Worm (Caenorhabditis elegans) whole organism, L2 larva: ENCODE results near the gene gpa-6.

Experiments used
- C34F6.9 ChIP-seq: fragments of 150-350 bp; optimal IDR thresholded peaks from 2 replicates; lab custom pipeline; 2014; ENCODE audit warnings: missing biosample characterization, missing genetic modification characterization
- F13H6.1 ChIP-seq: sonication (generic microtip); optimal IDR thresholded peaks from 2 replicates; lab custom pipeline; 2016; ENCODE audit warnings: missing genetic modification characterization, missing compliant biosample characterization
- R02D3.7 ChIP-seq: fragments of 150-350 bp; optimal IDR thresholded peaks from 2 replicates; lab custom pipeline; 2014; ENCODE audit warnings: missing biosample characterization, missing genetic modification characterization
- Y55F3AM.14 ChIP-seq: fragments of 200-800 bp; sonication (Bioruptor generic); optimal IDR thresholded peaks from 2 replicates; lab custom pipeline; 2018; ENCODE audit warnings: mild to moderate bottlenecking, missing genetic modification characterization, missing compliant biosample characterization
- ZK546.5 ChIP-seq: sonication (generic microtip); optimal IDR thresholded peaks from 2 replicates; lab custom pipeline; 2017; ENCODE audit warnings: missing biosample characterization, missing genetic modification characterization
- alr-1 ChIP-seq: fragments of 150-350 bp; optimal IDR thresholded peaks from 2 replicates; lab custom pipeline; 2014; ENCODE audit warnings: missing biosample characterization, missing genetic modification characterization
- aly-2 ChIP-seq: fragments of 150-350 bp; optimal IDR thresholded peaks from 2 replicates; lab custom pipeline; 2014; ENCODE audit warnings: missing biosample characterization, missing genetic modification characterization
- ama-1 ChIP-seq: fragments of 150-350 bp; optimal IDR thresholded peaks from 2 replicates; lab custom pipeline; 2018; ENCODE audit warnings: inconsistent platforms
- blmp-1 ChIP-seq: sonication (generic microtip); optimal IDR thresholded peaks from 2 replicates; lab custom pipeline; 2017; ENCODE audit warnings: missing genetic modification characterization, mild to moderate bottlenecking, missing compliant biosample characterization, antibody characterized with exemption, moderate library complexity; ENCODE audit not compliant: insufficient read depth
- ceh-16 ChIP-seq: fragments of 150-350 bp; optimal IDR thresholded peaks from 2 replicates; lab custom pipeline; 2014; ENCODE audit warnings: missing biosample characterization, missing genetic modification characterization
- ceh-82 ChIP-seq: fragments of 150-350 bp; optimal IDR thresholded peaks from 2 replicates; lab custom pipeline; 2014; ENCODE audit warnings: missing biosample characterization, missing genetic modification characterization
- crh-2 ChIP-seq: sonication (generic microtip); optimal IDR thresholded peaks from 2 replicates; lab custom pipeline; 2017; ENCODE audit warnings: missing biosample characterization, missing genetic modification characterization
- egl-27 ChIP-seq: sonication (generic microtip); optimal IDR thresholded peaks from 3 replicates; lab custom pipeline; 2017; ENCODE audit warnings: missing biosample characterization, missing genetic modification reagents, missing genetic modification characterization
- elt-1 ChIP-seq: fragments of 150-350 bp; optimal IDR thresholded peaks from 2 replicates; lab custom pipeline; 2014; ENCODE audit warnings: missing biosample characterization, missing genetic modification characterization
- elt-3 ChIP-seq: sonication (generic microtip); optimal IDR thresholded peaks from 2 replicates; lab custom pipeline; 2017; ENCODE audit warnings: missing biosample characterization, missing genetic modification characterization
- fos-1 ChIP-seq: fragments of 150-350 bp; optimal IDR thresholded peaks from 2 replicates; lab custom pipeline; 2014; ENCODE audit warnings: missing biosample characterization, missing genetic modification characterization
- gmeb-1 ChIP-seq: fragments of 150-350 bp; optimal IDR thresholded peaks from 2 replicates; lab custom pipeline; 2014; ENCODE audit warnings: missing biosample characterization, missing genetic modification characterization
- lin-11 ChIP-seq: fragments of 150-350 bp; sonication (generic microtip); optimal IDR thresholded peaks from 2 replicates; lab custom pipeline; 2014; ENCODE audit warnings: missing biosample characterization, missing genetic modification characterization, inconsistent platforms, mixed read lengths
- lin-13 ChIP-seq: fragments of 150-350 bp; optimal IDR thresholded peaks from 2 replicates; lab custom pipeline; 2014; ENCODE audit warnings: missing biosample characterization, missing genetic modification reagents, missing genetic modification characterization
- lsy-2 ChIP-seq, 2 experiments: fragments of 150-350 bp in 1 of 2; sonication (generic microtip) in 1 of 2; optimal IDR thresholded peaks; 2 replicates each; lab custom pipeline; 2014 to 2017; ENCODE audit warnings: missing biosample characterization in 2 of 2, missing genetic modification characterization in 2 of 2
- mab-5 ChIP-seq: fragments of 150-350 bp; optimal IDR thresholded peaks from 2 replicates; lab custom pipeline; 2014; ENCODE audit warnings: missing biosample characterization, missing genetic modification characterization
- mbf-1 ChIP-seq: sonication (generic microtip); optimal IDR thresholded peaks from 2 replicates; lab custom pipeline; 2017; ENCODE audit warnings: missing biosample characterization, missing genetic modification characterization
- mdl-1 ChIP-seq, 2 experiments: fragments of 150-350 bp in 1 of 2; sonication (generic microtip) in 1 of 2; optimal IDR thresholded peaks; 2 replicates each; lab custom pipeline; 2017; ENCODE audit warnings: missing biosample characterization in 2 of 2, missing genetic modification characterization in 2 of 2
- nhr-10 ChIP-seq: sonication (generic microtip); optimal IDR thresholded peaks from 2 replicates; lab custom pipeline; 2017; ENCODE audit warnings: missing biosample characterization, missing genetic modification characterization
- nhr-11 ChIP-seq: fragments of 150-350 bp; optimal IDR thresholded peaks from 2 replicates; lab custom pipeline; 2014; ENCODE audit warnings: missing biosample characterization, missing genetic modification characterization
- nhr-12 ChIP-seq: fragments of 150-350 bp; optimal IDR thresholded peaks from 2 replicates; lab custom pipeline; 2014; ENCODE audit warnings: missing biosample characterization, missing genetic modification characterization
- nhr-129 ChIP-seq: fragments of 150-350 bp; optimal IDR thresholded peaks from 2 replicates; lab custom pipeline; 2014; ENCODE audit warnings: missing biosample characterization, missing genetic modification characterization
- nhr-21 ChIP-seq: fragments of 150-350 bp; optimal IDR thresholded peaks from 2 replicates; lab custom pipeline; 2014; ENCODE audit warnings: missing biosample characterization, missing genetic modification characterization
- nhr-237 ChIP-seq: fragments of 150-350 bp; optimal IDR thresholded peaks from 2 replicates; lab custom pipeline; 2014; ENCODE audit warnings: missing biosample characterization, missing genetic modification characterization
- nhr-25 ChIP-seq: fragments of 150-350 bp; sonication (generic microtip); optimal IDR thresholded peaks from 3 replicates; lab custom pipeline; 2014; ENCODE audit warnings: missing biosample characterization, missing genetic modification characterization
- nhr-6 ChIP-seq: fragments of 150-350 bp; optimal IDR thresholded peaks from 2 replicates; lab custom pipeline; 2014; ENCODE audit warnings: missing biosample characterization, missing genetic modification characterization
- nhr-77 ChIP-seq: fragments of 150-350 bp; optimal IDR thresholded peaks from 2 replicates; lab custom pipeline; 2014; ENCODE audit warnings: missing biosample characterization, missing genetic modification characterization
- peb-1 ChIP-seq: fragments of 150-350 bp; optimal IDR thresholded peaks from 2 replicates; lab custom pipeline; 2014; ENCODE audit warnings: missing biosample characterization, missing genetic modification characterization
- sem-4 ChIP-seq: fragments of 150-350 bp; optimal IDR thresholded peaks from 2 replicates; lab custom pipeline; 2014; ENCODE audit warnings: missing biosample characterization, missing genetic modification reagents, missing genetic modification characterization
- skn-1 ChIP-seq: sonication (generic microtip); optimal IDR thresholded peaks from 2 replicates; lab custom pipeline; 2017; ENCODE audit warnings: missing biosample characterization, missing genetic modification characterization
- sma-3 ChIP-seq: sonication (generic microtip); optimal IDR thresholded peaks from 2 replicates; lab custom pipeline; 2016; ENCODE audit warnings: missing genetic modification reagents, missing genetic modification characterization, missing compliant biosample characterization
- sma-9 ChIP-seq, 2 experiments: fragments of 150-350 bp in 1 of 2; sonication (generic microtip) in 1 of 2; optimal IDR thresholded peaks; 2 replicates each; lab custom pipeline; 2014 to 2016; ENCODE audit warnings: missing genetic modification characterization in 2 of 2, mild to moderate bottlenecking in 1 of 2, missing biosample characterization in 1 of 2, missing compliant biosample characterization in 1 of 2, missing genetic modification reagents in 1 of 2, moderate library complexity in 1 of 2
- snpc-4 ChIP-seq: fragments of 150-350 bp; optimal IDR thresholded peaks from 2 replicates; lab custom pipeline; 2014; ENCODE audit warnings: missing biosample characterization, missing genetic modification characterization
- unc-39 ChIP-seq: fragments of 150-350 bp; optimal IDR thresholded peaks from 2 replicates; lab custom pipeline; 2014; ENCODE audit warnings: missing biosample characterization, missing genetic modification characterization
- unc-55 ChIP-seq: fragments of 150-350 bp; sonication (generic microtip); optimal IDR thresholded peaks from 3 replicates; lab custom pipeline; 2014; ENCODE audit warnings: missing biosample characterization, missing genetic modification reagents, missing genetic modification characterization
- unc-62 ChIP-seq: fragments of 150-350 bp; optimal IDR thresholded peaks from 2 replicates; lab custom pipeline; 2014; ENCODE audit warnings: missing biosample characterization, missing genetic modification reagents, missing genetic modification characterization
- zag-1 ChIP-seq: fragments of 150-350 bp; optimal IDR thresholded peaks from 2 replicates; lab custom pipeline; 2014; ENCODE audit warnings: missing biosample characterization, missing genetic modification characterization
- ztf-1 ChIP-seq: fragments of 200-800 bp; sonication (Bioruptor generic); conservative IDR thresholded peaks from 2 replicates; pipeline ENCODE4 v1.3.6; 2022; ENCODE audit warnings: missing genetic modification characterization, missing compliant biosample characterization
- ztf-11 ChIP-seq: sonication (generic microtip); optimal IDR thresholded peaks from 2 replicates; lab custom pipeline; 2017; ENCODE audit warnings: missing biosample characterization, missing genetic modification characterization
- ztf-4 ChIP-seq: fragments of 150-350 bp; optimal IDR thresholded peaks from 2 replicates; lab custom pipeline; 2014; ENCODE audit warnings: missing biosample characterization, missing genetic modification characterization

Gene gpa-6

ce11 chrX:13144975-13145618, 45.9 kb upstream of the gpa-6 start (continued):
- peak; percentile 96 for TF ChIP-seq sem-4 (tag; lab: Kevin White, UChicago)
- TF ChIP-seq R02D3.7: no peak
- peak; percentile 81 for TF ChIP-seq gmeb-1 (tag; lab: Kevin White, UChicago)
- TF ChIP-seq ceh-82: peak; percentile 80
- peak; percentile 96 for TF ChIP-seq nhr-25 (tag; lab: Kevin White, UChicago)
- TF ChIP-seq mdl-1 (tag; optimal IDR thresholded peaks at IDR 0.05; lab: Kevin White, UChicago): peak; percentile 93 to 99
- TF ChIP-seq lin-11 (tag; lab: Kevin White, UChicago): peak; percentile 86
- no peak for TF ChIP-seq ztf-11 (tag; lab: Kevin White, UChicago)
- peak; percentile 97 for TF ChIP-seq ama-1 (lab: Kevin White, UChicago)
- TF ChIP-seq mbf-1: no peak
- TF ChIP-seq ceh-16 (tag; lab: Kevin White, UChicago): peak; percentile 84
- peak; percentile 62 for TF ChIP-seq nhr-11 (tag; lab: Kevin White, UChicago)

ce11 chrX:13145988-13146873, 44.8 kb upstream of the gpa-6 start:
- TF ChIP-seq ztf-1 (GFP tag; lab: Robert Waterston, UW) (no peak), nhr-25 (tag; lab: Kevin White, UChicago) (peak; percentile 20), blmp-1 (peak; percentile 93)

- TF ChIP-seq ztf-4 (tag; lab: Kevin White, UChicago) (no peak), sma-9 (GFP tag; optimal IDR thresholded peaks at IDR 0.05; lab: Kevin White, UChicago) (no peak), sma-9 (tag; optimal IDR thresholded peaks at IDR 0.05; lab: Kevin White, UChicago) (no peak), skn-1 (tag; lab: Kevin White, UChicago) (no peak), egl-27 (tag; lab: Kevin White, UChicago) (no peak), nhr-6 (tag; lab: Kevin White, UChicago) (no peak), nhr-77 (tag; lab: Kevin White, UChicago) (no peak), nhr-21 (tag; lab: Kevin White, UChicago) (peak; percentile 3), lsy-2 (tag; optimal IDR thresholded peaks at IDR 0.05; lab: Kevin White, UChicago) (peak in 1 of 2 experiments; percentile 1), nhr-10 (tag; lab: Kevin White, UChicago) (no peak), lin-11 (tag; lab: Kevin White, UChicago) (peak; percentile 34), elt-3 (no peak), lin-13 (GFP tag; lab: Kevin White, UChicago) (no peak), ceh-16 (tag; lab: Kevin White, UChicago) (no peak), nhr-25 (tag; lab: Kevin White, UChicago) (peak; percentile 60), alr-1 (tag; lab: Kevin White, UChicago) (no peak), gmeb-1 (tag; lab: Kevin White, UChicago) (no peak), nhr-12 (tag; lab: Kevin White, UChicago) (no peak), Y55F3AM.14 (GFP tag; lab: Kevin White, UChicago) (no peak), unc-39 (no peak), ceh-82 (no peak), fos-1 (tag; lab: Kevin White, UChicago) (no peak), ztf-1 (GFP tag; lab: Robert Waterston, UW) (no peak), snpc-4 (tag; lab: Kevin White, UChicago) (no peak), mbf-1 (no peak), mab-5 (no peak), sem-4 (tag; lab: Kevin White, UChicago) (no peak), elt-1 (tag; lab: Kevin White, UChicago) (no peak), zag-1 (tag; lab: Kevin White, UChicago) (no peak), nhr-237 (tag; lab: Kevin White, UChicago) (no peak), ZK546.5 (tag; lab: Kevin White, UChicago) (no peak), F13H6.1 (peak; percentile 3), aly-2 (tag; lab: Kevin White, UChicago) (no peak), unc-62 (GFP tag; lab: Kevin White, UChicago) (no peak), crh-2 (tag; lab: Kevin White, UChicago) (peak; percentile 24), ztf-11 (tag; lab: Kevin White, UChicago) (no peak), blmp-1 (no peak), unc-55 (GFP tag; lab: Kevin White, UChicago) (no peak), peb-1 (tag; lab: Kevin White, UChicago) (no peak), ama-1 (lab: Kevin White, UChicago) (no peak), sma-3 (GFP tag; lab: Kevin White, UChicago) (no peak), C34F6.9 (peak; percentile 23), nhr-11 (tag; lab: Kevin White, UChicago) (no peak), mdl-1 (tag; optimal IDR thresholded peaks at IDR 0.05; lab: Kevin White, UChicago) (no peak), R02D3.7 (no peak), nhr-129 (tag; lab: Kevin White, UChicago) (peak; percentile 73)
Observed at ce11 chrX:13147105-13147504, 43.9 kb upstream of the gpa-6 start.
